Worm (Caenorhabditis elegans) whole organism, midembryonic: Measurements from ENCODE around the gene mps-1.

Experiments
- T22C8.4 ChIP-seq: fragments of 200-800 bp; sonication (Bioruptor generic); IDR thresholded peaks from 2 replicates; pipeline ENCODE4 v1.3.6; 2022; ENCODE audit warnings: missing genetic modification characterization, missing compliant biosample characterization
- cog-1 ChIP-seq: sonication (generic microtip); optimal IDR thresholded peaks from 2 replicates; lab custom pipeline; 2016; ENCODE audit warnings: missing genetic modification characterization, missing compliant biosample characterization
- flt-1 ChIP-seq: fragments of 200-800 bp; sonication (Bioruptor generic); IDR thresholded peaks from 2 replicates; pipeline ENCODE4 v1.3.6; 2022; ENCODE audit warnings: missing genetic modification characterization, missing compliant biosample characterization
- med-1 ChIP-seq: sonication (generic microtip); optimal IDR thresholded peaks from 2 replicates; lab custom pipeline; 2017; ENCODE audit warnings: missing genetic modification characterization, mild to moderate bottlenecking, missing compliant biosample characterization, antibody characterized with exemption, missing genetic modification reagents; ENCODE audit not compliant: insufficient read depth
- ref-1 ChIP-seq: fragments of 200-800 bp; sonication (Bioruptor generic); conservative IDR thresholded peaks from 2 replicates; pipeline ENCODE4 v1.3.6; 2022; ENCODE audit warnings: missing genetic modification reagents, missing genetic modification characterization, missing compliant biosample characterization
- tab-1 ChIP-seq: fragments of 200-800 bp; sonication (Bioruptor generic); IDR thresholded peaks from 2 replicates; pipeline ENCODE4 v1.3.6; 2022; ENCODE audit warnings: missing genetic modification characterization, missing compliant biosample characterization
- ztf-23 ChIP-seq: fragments of 200-800 bp; sonication (Bioruptor generic); IDR thresholded peaks from 2 replicates; pipeline ENCODE4 v1.3.6; 2022; ENCODE audit warnings: missing genetic modification reagents, missing genetic modification characterization, missing compliant biosample characterization
- ztf-29 ChIP-seq: fragments of 200-800 bp; sonication (Bioruptor generic); IDR thresholded peaks from 2 replicates; pipeline ENCODE4 v1.3.6; 2022; ENCODE audit warnings: missing genetic modification reagents, missing genetic modification characterization, missing compliant biosample characterization

DNA sequence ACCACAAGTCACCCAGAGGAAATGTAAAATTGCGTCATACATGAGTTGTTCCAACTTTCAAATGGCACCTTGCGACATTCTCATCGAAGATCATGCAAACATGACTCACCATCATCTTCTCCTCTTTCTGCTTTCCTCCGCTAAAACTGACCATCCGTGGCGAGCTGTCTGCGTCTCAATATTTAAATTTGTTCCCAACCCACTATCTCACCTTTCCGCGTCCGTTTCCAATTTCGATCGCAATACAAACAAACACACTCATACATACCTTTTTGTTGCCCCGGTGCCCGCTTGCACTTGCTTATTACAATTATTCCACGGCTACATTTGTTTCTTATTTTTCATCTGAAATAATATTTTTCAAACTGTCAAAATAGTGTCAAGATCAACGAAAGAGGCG lies 33.5 kb downstream of the mps-1 start, which contains the start of gene nmgp-1:
- TF ChIP-seq flt-1 (no peak), cog-1 (no peak), ref-1 (no peak), med-1 (GFP tag; lab: Kevin White, UChicago) (no peak), T22C8.4 (no peak), ztf-23 (no peak), ztf-29 (no peak), tab-1 (no peak)
